Fruit fly (Drosophila melanogaster): ENCODE data around the gene Srg3.

- no peak for TF ChIP-seq CG8478 (optimal IDR thresholded peaks at IDR 0.05)
- TF ChIP-seq psq (optimal IDR thresholded peaks at IDR 0.05), result no peak
- no peak for TF ChIP-seq EcR (GFP tag; optimal IDR thresholded peaks at IDR 0.05)
- TF ChIP-seq pan (optimal IDR thresholded peaks at IDR 0.05), result no peak
These were observed 23.7 kb upstream of the Srg3 start for dm6 chr3L:9419328-9419727.

Data from whole organism.